Fruit fly (Drosophila melanogaster) whole organism, pupa: ENCODE measurements around the gene CG34327.

Experiments used
- CG10348 ChIP-seq: fragments of 200-800 bp; sonication (Bioruptor generic); IDR thresholded peaks from 2 replicates; pipeline ENCODE4 v1.3.6; 2022; ENCODE audit warnings: missing biosample characterization, missing genetic modification characterization
- CG12605 ChIP-seq: fragments of 200-800 bp; sonication (Bioruptor generic); IDR thresholded peaks from 2 replicates; pipeline ENCODE4 v1.3.6; 2022; ENCODE audit warnings: missing biosample characterization, missing genetic modification characterization
- CG13204 ChIP-seq: fragments of 200-800 bp; sonication (Bioruptor generic); optimal IDR thresholded peaks from 2 replicates; lab custom pipeline; 2018; ENCODE audit warnings: missing biosample characterization, mild to moderate bottlenecking, missing genetic modification characterization, moderate library complexity
- CG14655 ChIP-seq: fragments of 200-800 bp; sonication (Bioruptor generic); optimal IDR thresholded peaks from 3 replicates; lab custom pipeline; 2017; ENCODE audit warnings: mild to moderate bottlenecking, missing biosample characterization, missing genetic modification reagents, missing genetic modification characterization
- CG15710 ChIP-seq: fragments of 200-800 bp; sonication (Bioruptor generic); optimal IDR thresholded peaks from 2 replicates; lab custom pipeline; 2018; ENCODE audit warnings: missing biosample characterization, mild to moderate bottlenecking, missing genetic modification characterization, moderate library complexity
- CG32121 ChIP-seq: fragments of 200-800 bp; sonication (Bioruptor generic); IDR thresholded peaks from 2 replicates; pipeline ENCODE4 v1.3.6; 2022; ENCODE audit warnings: missing biosample characterization, missing genetic modification characterization
- CG34367 ChIP-seq: fragments of 200-800 bp; sonication (Bioruptor generic); optimal IDR thresholded peaks from 2 replicates; lab custom pipeline; 2018; ENCODE audit warnings: missing biosample characterization, mild to moderate bottlenecking, missing genetic modification characterization
- CG4496 ChIP-seq: fragments of 200-800 bp; sonication (Bioruptor generic); IDR thresholded peaks from 3 replicates; pipeline ENCODE4 v1.3.6; 2022; ENCODE audit warnings: missing biosample characterization, missing genetic modification characterization
- CG8159 ChIP-seq: fragments of 200-800 bp; sonication (Bioruptor generic); optimal IDR thresholded peaks from 3 replicates; lab custom pipeline; 2018; ENCODE audit warnings: missing biosample characterization, mild to moderate bottlenecking, missing genetic modification characterization, moderate library complexity
- CG8301 ChIP-seq: fragments of 200-800 bp; sonication (Bioruptor generic); optimal IDR thresholded peaks from 2 replicates; lab custom pipeline; 2018; ENCODE audit warnings: missing biosample characterization, mild to moderate bottlenecking, missing genetic modification characterization
- CG9948 ChIP-seq: fragments of 200-800 bp; sonication (Bioruptor generic); optimal IDR thresholded peaks from 2 replicates; lab custom pipeline; 2018; ENCODE audit warnings: missing biosample characterization, mild to moderate bottlenecking, missing genetic modification characterization, moderate library complexity
- EcR ChIP-seq: fragments of 200-800 bp; sonication (Bioruptor generic); optimal IDR thresholded peaks from 3 replicates; lab custom pipeline; 2019; ENCODE audit warnings: missing biosample characterization, missing genetic modification characterization, mild to moderate bottlenecking, moderate library complexity, missing genetic modification reagents
- Ets98B ChIP-seq: fragments of 200-800 bp; sonication (Bioruptor generic); IDR thresholded peaks from 2 replicates; pipeline ENCODE4 v1.3.6; 2022; ENCODE audit warnings: missing biosample characterization, missing genetic modification characterization
- Pif1A ChIP-seq: fragments of 200-800 bp; sonication (Bioruptor generic); optimal IDR thresholded peaks from 3 replicates; lab custom pipeline; 2016; ENCODE audit warnings: missing biosample characterization, missing genetic modification characterization
- Pif1B ChIP-seq: fragments of 200-800 bp; sonication (Bioruptor generic); optimal IDR thresholded peaks from 3 replicates; lab custom pipeline; 2016; ENCODE audit warnings: missing biosample characterization, missing genetic modification characterization
- Snoo ChIP-seq: fragments of 200-800 bp; sonication (Bioruptor generic); optimal IDR thresholded peaks from 3 replicates; lab custom pipeline; 2017; ENCODE audit warnings: missing biosample characterization, mild to moderate bottlenecking, missing genetic modification characterization, inconsistent platforms
- fd96Ca ChIP-seq: fragments of 200-800 bp; sonication (Bioruptor generic); IDR thresholded peaks from 3 replicates; pipeline ENCODE4 v1.3.6; 2022; ENCODE audit warnings: missing biosample characterization, missing genetic modification characterization
- gl ChIP-seq: fragments of 200-800 bp; sonication (Bioruptor generic); optimal IDR thresholded peaks from 2 replicates; lab custom pipeline; 2018; ENCODE audit warnings: missing biosample characterization, mild to moderate bottlenecking, missing genetic modification characterization
- rn ChIP-seq: fragments of 200-800 bp; sonication (Bioruptor generic); IDR thresholded peaks from 2 replicates; pipeline ENCODE4 v1.3.6; 2022; ENCODE audit warnings: missing biosample characterization, missing genetic modification characterization

The CG34327 gene

DNA sequence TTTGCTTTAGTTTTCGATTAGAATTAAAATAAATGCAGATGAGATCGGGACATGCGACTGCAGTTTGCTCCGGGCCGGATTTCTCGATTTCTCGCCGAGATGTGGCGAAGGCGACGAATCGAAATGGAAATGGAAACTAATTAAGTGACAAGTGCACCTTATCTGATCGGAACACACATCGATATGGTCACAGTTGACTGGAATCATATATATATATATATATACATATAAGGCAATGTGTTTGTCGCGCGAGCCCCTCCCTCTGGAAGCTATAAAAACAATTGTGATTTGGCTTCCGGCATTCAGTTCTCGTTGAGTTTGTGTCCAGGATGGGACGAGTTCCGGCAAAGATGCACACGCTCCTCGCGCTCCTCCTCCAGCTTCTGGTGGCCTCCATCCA, 8.6 kb downstream of the CG34327 start, which contains the start of gene CG5162:
Gene CG5162 (plus strand): TSS at position 301 of the 400 bp plus-strand sequence.
- no peak for TF ChIP-seq fd96Ca (GFP tag; lab: Robert Waterston, UW)
- TF ChIP-seq gl (tag; lab: Kevin White, UChicago) = no peak
- TF ChIP-seq CG32121 (GFP tag; lab: Robert Waterston, UW) = no peak
- no peak for TF ChIP-seq CG12605 (GFP tag; lab: Robert Waterston, UW)
- TF ChIP-seq rn = no peak
- TF ChIP-seq Snoo (tag; lab: Kevin White, UChicago) = no peak
- TF ChIP-seq, all 21 proteins: peak for 0

DNA sequence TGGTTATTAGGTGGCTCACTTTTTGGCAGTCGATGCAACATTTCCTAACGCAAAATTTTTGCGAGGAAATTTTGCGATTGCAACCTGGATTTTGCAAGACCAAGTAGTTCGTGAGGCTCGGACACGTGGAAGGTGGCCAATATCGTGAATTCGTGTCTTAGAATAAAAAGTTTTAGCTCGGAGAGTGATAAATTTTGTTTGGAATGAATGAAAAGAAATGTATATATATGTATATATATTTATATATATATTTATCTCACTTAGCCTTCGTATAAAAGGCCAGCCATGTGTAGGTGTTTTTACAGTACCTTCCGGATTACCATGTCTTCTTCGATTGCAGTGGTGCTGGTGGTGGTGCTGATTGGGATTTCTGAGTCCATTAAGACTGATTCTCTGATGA, 11.6 kb downstream of the CG34327 start, which contains the start of gene CG18258:
Gene CG18258 (plus strand): TSS at position 301 of the 400 bp plus-strand sequence.
- no peak for TF ChIP-seq CG13204 (GFP tag; lab: Kevin White, UChicago)
- TF ChIP-seq Snoo (tag; lab: Kevin White, UChicago) = no peak
- TF ChIP-seq Ets98B (GFP tag; lab: Robert Waterston, UW) = no peak
- TF ChIP-seq gl (tag; lab: Kevin White, UChicago) = no peak
- no peak for TF ChIP-seq CG34367 (tag; lab: Kevin White, UChicago)
- TF ChIP-seq CG12605 (GFP tag; lab: Robert Waterston, UW) = no peak
- TF ChIP-seq Pif1B (GFP tag; lab: Kevin White, UChicago) = no peak
- TF ChIP-seq CG10348 = no peak
- TF ChIP-seq CG9948 = no peak
- no peak for TF ChIP-seq EcR (GFP tag; lab: Kevin White, UChicago)
- no peak for TF ChIP-seq CG15710 (tag; lab: Kevin White, UChicago)
- no peak for TF ChIP-seq CG8159
- TF ChIP-seq fd96Ca (GFP tag; lab: Robert Waterston, UW) = no peak

DNA sequence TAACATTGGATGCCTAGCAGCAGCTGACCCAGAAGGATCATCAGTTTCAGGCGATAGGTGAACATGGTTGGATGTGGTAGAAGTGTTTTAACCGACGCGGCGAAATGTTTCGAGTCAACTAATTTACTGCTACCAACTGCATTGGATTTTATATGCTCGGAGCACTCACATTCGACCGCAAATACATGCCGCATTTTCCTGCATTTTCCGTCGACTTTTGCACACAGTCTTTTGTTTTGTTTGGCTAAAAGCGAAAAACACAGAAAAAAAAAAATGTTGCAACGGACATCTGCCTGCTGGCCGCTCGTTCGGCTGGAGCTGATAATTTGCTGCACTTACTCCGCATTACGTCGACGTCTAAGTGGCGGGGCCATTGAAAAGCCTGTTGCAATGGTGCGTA, 13.7 kb downstream of the CG34327 start, which contains the start of gene CG12995:
Gene CG12995 (minus strand): TSS at position 101 of the 400 bp plus-strand sequence.
- TF ChIP-seq Snoo (tag; lab: Kevin White, UChicago) (no peak), CG12605 (GFP tag; lab: Robert Waterston, UW) (no peak), Pif1B (GFP tag; lab: Kevin White, UChicago) (no peak), Ets98B (GFP tag; lab: Robert Waterston, UW) (no peak), CG34367 (tag; lab: Kevin White, UChicago) (no peak), CG8159 (no peak), CG32121 (GFP tag; lab: Robert Waterston, UW) (no peak), CG9948 (no peak), CG10348 (no peak)

DNA sequence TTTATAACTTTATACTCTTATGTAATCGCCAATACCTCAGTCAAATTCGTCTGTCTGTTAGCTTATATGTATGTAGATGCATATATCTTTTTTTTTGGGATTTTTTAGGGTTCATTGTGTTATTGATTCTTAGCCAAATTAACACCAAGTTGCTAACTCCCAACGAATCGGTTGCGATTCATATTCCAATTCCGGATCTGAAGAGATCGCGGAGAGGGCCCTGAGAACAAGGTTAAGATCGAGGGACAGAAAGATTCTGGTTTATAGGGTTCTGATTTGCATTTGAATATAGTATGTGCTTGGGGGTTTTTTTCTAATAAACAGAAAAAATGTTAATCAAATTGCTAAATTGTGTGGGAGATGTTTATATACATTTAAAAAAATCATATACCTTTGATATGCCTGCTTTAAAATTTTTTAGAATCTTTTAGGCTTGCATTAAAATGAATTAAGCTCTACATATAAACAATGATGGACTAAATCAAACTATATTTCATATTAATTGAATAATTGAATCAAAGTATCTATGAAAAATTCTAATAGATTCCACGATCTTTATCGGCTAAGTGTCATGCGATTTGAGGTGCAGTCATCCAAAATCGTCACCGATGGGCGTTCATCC, 15.6 kb downstream of the CG34327 start, which contains the start of gene CG32563:
Gene CG32563 (plus strand): TSS at position 572 of the 622 bp plus-strand sequence.
- TF ChIP-seq gl (tag; lab: Kevin White, UChicago) (no peak), Snoo (tag; lab: Kevin White, UChicago) (no peak), CG32121 (GFP tag; lab: Robert Waterston, UW) (no peak), CG15710 (tag; lab: Kevin White, UChicago) (no peak), CG8301 (tag; lab: Kevin White, UChicago) (no peak), Pif1A (GFP tag; lab: Kevin White, UChicago) (no peak), CG34367 (tag; lab: Kevin White, UChicago) (no peak)

DNA sequence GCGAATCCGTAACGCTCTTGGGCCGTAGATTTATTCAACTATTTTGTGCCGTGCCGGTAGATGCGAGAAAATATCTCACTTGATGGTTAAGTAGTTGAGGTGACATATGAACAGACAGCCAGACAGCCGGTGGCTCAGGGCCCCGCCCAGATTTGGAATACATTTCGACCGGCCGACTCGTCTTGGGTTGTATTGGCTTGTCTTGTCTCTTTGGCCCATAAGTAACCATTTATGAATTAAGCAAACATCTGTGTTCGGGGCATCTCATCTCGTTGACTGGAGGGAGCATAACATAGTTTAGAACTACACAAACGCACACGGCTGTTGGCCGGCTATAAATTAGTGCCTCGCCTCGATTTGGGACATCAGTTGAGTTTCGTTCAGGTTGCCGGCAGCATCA, 17.6 kb downstream of the CG34327 start, which contains the start of gene CG32564:
Gene CG32564 (plus strand): TSS at position 362 of the 400 bp plus-strand sequence.
- TF ChIP-seq CG9948 (no peak), CG14655 (GFP tag; lab: Kevin White, UChicago) (no peak), Snoo (tag; lab: Kevin White, UChicago) (no peak), CG8301 (tag; lab: Kevin White, UChicago) (no peak), fd96Ca (GFP tag; lab: Robert Waterston, UW) (no peak), CG12605 (GFP tag; lab: Robert Waterston, UW) (no peak), CG8159 (no peak), CG15710 (tag; lab: Kevin White, UChicago) (no peak), CG32121 (GFP tag; lab: Robert Waterston, UW) (no peak), CG34367 (tag; lab: Kevin White, UChicago) (no peak), gl (tag; lab: Kevin White, UChicago) (no peak)

DNA sequence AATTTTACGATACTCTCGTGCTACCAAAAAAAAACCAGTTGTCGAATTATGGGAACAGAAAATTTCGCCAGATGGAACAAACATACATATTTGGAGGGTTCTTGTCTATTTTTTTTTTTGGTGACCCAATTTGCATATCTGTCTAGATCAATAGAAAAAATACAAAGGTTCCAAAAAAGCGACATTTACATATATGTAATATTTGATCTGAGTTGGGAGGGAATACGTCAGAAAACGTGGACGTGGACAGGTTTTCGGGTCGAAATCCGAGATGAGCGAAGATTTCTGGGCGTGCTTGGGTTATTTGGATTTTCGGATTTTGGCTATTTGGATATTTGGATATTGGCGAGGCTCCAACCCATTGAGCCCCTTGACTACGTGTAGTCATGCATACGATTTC, 18.6 kb downstream of the CG34327 start:
- TF ChIP-seq EcR (GFP tag; lab: Kevin White, UChicago) = no peak
- no peak for TF ChIP-seq CG4496 (GFP tag; lab: Robert Waterston, UW)
- no peak for TF ChIP-seq CG10348
- TF ChIP-seq fd96Ca (GFP tag; lab: Robert Waterston, UW) = no peak
- no peak for TF ChIP-seq Ets98B (GFP tag; lab: Robert Waterston, UW)
- TF ChIP-seq CG32121 (GFP tag; lab: Robert Waterston, UW) = no peak
- TF ChIP-seq CG14655 (GFP tag; lab: Kevin White, UChicago) = no peak
- TF ChIP-seq CG34367 (tag; lab: Kevin White, UChicago) = no peak
- TF ChIP-seq Pif1A (GFP tag; lab: Kevin White, UChicago) = no peak
- no peak for TF ChIP-seq rn
- TF ChIP-seq CG8301 (tag; lab: Kevin White, UChicago) = no peak
- TF ChIP-seq gl (tag; lab: Kevin White, UChicago) = no peak
- TF ChIP-seq Pif1B (GFP tag; lab: Kevin White, UChicago) = no peak
- no peak for TF ChIP-seq CG13204 (GFP tag; lab: Kevin White, UChicago)
- no peak for TF ChIP-seq CG15710 (tag; lab: Kevin White, UChicago)
- TF ChIP-seq Snoo (tag; lab: Kevin White, UChicago) = no peak
- TF ChIP-seq, all 21 proteins: peak for 0
